Worm (Caenorhabditis elegans): ENCODE measurements around the gene Y56A3A.16.

Y56A3A.16 gene

ce11 chrIII:11931960-11932359, 17.8 kb upstream of the Y56A3A.16 start:
- no peak for TF ChIP-seq zip-8 (tag; optimal IDR thresholded peaks at IDR 0.05)
- TF ChIP-seq sptf-1 (tag; optimal IDR thresholded peaks at IDR 0.05), result peak; percentile 20

- TF ChIP-seq blmp-1 (tag; optimal IDR thresholded peaks at IDR 0.05) (no peak), pha-4 (tag; optimal IDR thresholded peaks at IDR 0.05) (no peak), ceh-83 (GFP tag; optimal IDR thresholded peaks at IDR 0.05) (no peak), nhr-76 (tag; optimal IDR thresholded peaks at IDR 0.05) (no peak), bed-3 (GFP tag; optimal IDR thresholded peaks at IDR 0.05) (no peak), lsy-2 (tag; optimal IDR thresholded peaks at IDR 0.05) (no peak), nhr-12 (tag; optimal IDR thresholded peaks at IDR 0.05) (no peak), nhr-28 (tag; optimal IDR thresholded peaks at IDR 0.05) (no peak), mls-2 (tag; optimal IDR thresholded peaks at IDR 0.05) (no peak), tbx-8 (GFP tag; optimal IDR thresholded peaks at IDR 0.05) (no peak), ham-2 (GFP tag; optimal IDR thresholded peaks at IDR 0.05) (no peak), drap-1 (GFP tag; optimal IDR thresholded peaks at IDR 0.05) (no peak), nhr-237 (tag; optimal IDR thresholded peaks at IDR 0.05) (no peak), unc-120 (tag; optimal IDR thresholded peaks at IDR 0.05; ENCODE audit: poor library complexity, severe bottlenecking) (no peak), ceh-39 (tag; optimal IDR thresholded peaks at IDR 0.05) (no peak), sem-2 (GFP tag; optimal IDR thresholded peaks at IDR 0.05) (no peak), unc-62 (GFP tag; optimal IDR thresholded peaks at IDR 0.05) (no peak), mab-5 (tag; optimal IDR thresholded peaks at IDR 0.05) (no peak)
Observed at ce11 chrIII:11930899-11931298, 16.8 kb upstream of the Y56A3A.16 start.

- TF ChIP-seq drap-1 (GFP tag; optimal IDR thresholded peaks at IDR 0.05), result no peak
- no peak for TF ChIP-seq flh-1 (GFP tag; optimal IDR thresholded peaks at IDR 0.05)
- no peak for TF ChIP-seq sem-2 (GFP tag; optimal IDR thresholded peaks at IDR 0.05)
- no peak for TF ChIP-seq cnd-1 (tag; optimal IDR thresholded peaks at IDR 0.05)
- TF ChIP-seq elt-1 (tag; optimal IDR thresholded peaks at IDR 0.05; ENCODE audit: borderline replicate concordance, insufficient read depth), result no peak
- TF ChIP-seq elt-3 (tag; optimal IDR thresholded peaks at IDR 0.05), result no peak
- no peak for TF ChIP-seq mep-1 (tag; optimal IDR thresholded peaks at IDR 0.05)
- TF ChIP-seq unc-62 (GFP tag; optimal IDR thresholded peaks at IDR 0.05), result no peak
- no peak for TF ChIP-seq lin-13 (tag; optimal IDR thresholded peaks at IDR 0.05)
- TF ChIP-seq ceh-39 (tag; optimal IDR thresholded peaks at IDR 0.05), result no peak
- no peak for TF ChIP-seq ztf-11 (tag; optimal IDR thresholded peaks at IDR 0.05)
- no peak for TF ChIP-seq bed-3 (GFP tag; optimal IDR thresholded peaks at IDR 0.05)
- no peak for TF ChIP-seq hlh-1 (tag; optimal IDR thresholded peaks at IDR 0.05)
- TF ChIP-seq nhr-2 (tag; optimal IDR thresholded peaks at IDR 0.05), result no peak
Observed at ce11 chrIII:11923586-11923985, 9.5 kb upstream of the Y56A3A.16 start, which contains the start of gene nft-1. nft-1 (plus strand) TSS chrIII:11923886.

ce11 chrIII:11921658-11922098, 7.6 kb upstream of the Y56A3A.16 start, which contains the start of gene Y56A3A.22:
Y56A3A.22 (plus strand) TSS chrIII:11921692.
- no peak for TF ChIP-seq flh-1 (GFP tag; optimal IDR thresholded peaks at IDR 0.05)
- TF ChIP-seq nhr-2 (tag; optimal IDR thresholded peaks at IDR 0.05), result no peak
- TF ChIP-seq tbx-8 (GFP tag; optimal IDR thresholded peaks at IDR 0.05), result no peak
- no peak for TF ChIP-seq mls-2 (tag; optimal IDR thresholded peaks at IDR 0.05)
- TF ChIP-seq hlh-1 (tag; optimal IDR thresholded peaks at IDR 0.05), result no peak
- TF ChIP-seq nhr-12 (tag; optimal IDR thresholded peaks at IDR 0.05), result no peak
- TF ChIP-seq nhr-28 (tag; optimal IDR thresholded peaks at IDR 0.05), result no peak
- TF ChIP-seq nhr-76 (tag; optimal IDR thresholded peaks at IDR 0.05), result no peak
- TF ChIP-seq lin-32 (GFP tag; optimal IDR thresholded peaks at IDR 0.05), result no peak
- no peak for TF ChIP-seq unc-39 (tag; optimal IDR thresholded peaks at IDR 0.05)
- no peak for TF ChIP-seq nhr-237 (tag; optimal IDR thresholded peaks at IDR 0.05)
- TF ChIP-seq elt-3 (tag; optimal IDR thresholded peaks at IDR 0.05), result no peak
- no peak for TF ChIP-seq ceh-39 (tag; optimal IDR thresholded peaks at IDR 0.05)
- TF ChIP-seq mep-1 (tag; optimal IDR thresholded peaks at IDR 0.05), result no peak

- TF ChIP-seq lsy-2 (tag; optimal IDR thresholded peaks at IDR 0.05), result peak; percentile 30
- TF ChIP-seq hlh-1 (tag; optimal IDR thresholded peaks at IDR 0.05), result peak; percentile 13
- TF ChIP-seq ztf-11 (tag; optimal IDR thresholded peaks at IDR 0.05), result no peak
- peak; percentile 37 for TF ChIP-seq ces-1 (GFP tag; optimal IDR thresholded peaks at IDR 0.05)
- no peak for TF ChIP-seq elt-3 (tag; optimal IDR thresholded peaks at IDR 0.05)
- peak; percentile 29 for TF ChIP-seq pha-4 (tag; optimal IDR thresholded peaks at IDR 0.05)
- peak; percentile 27 for TF ChIP-seq ceh-39 (tag; optimal IDR thresholded peaks at IDR 0.05)
- TF ChIP-seq lin-13 (tag; optimal IDR thresholded peaks at IDR 0.05), result peak; percentile 33
- peak; percentile 36 for TF ChIP-seq mep-1 (tag; optimal IDR thresholded peaks at IDR 0.05)
- TF ChIP-seq mab-5 (tag; optimal IDR thresholded peaks at IDR 0.05), result no peak
- TF ChIP-seq unc-120 (tag; optimal IDR thresholded peaks at IDR 0.05; ENCODE audit: poor library complexity, severe bottlenecking), result peak; percentile 36
- TF ChIP-seq blmp-1 (tag; optimal IDR thresholded peaks at IDR 0.05), result peak; percentile 30
- no peak for TF ChIP-seq M03D4.4 (tag; optimal IDR thresholded peaks at IDR 0.05)
Observed at ce11 chrIII:11920187-11920785, 6.2 kb upstream of the Y56A3A.16 start, which contains the start of the genes ccf-1 and trap-4. ccf-1 (minus strand) TSS chrIII:11920237. trap-4 (plus strand) TSS chrIII:11920735.

Data from whole organism, mixed stage, embryonic.